Fruit fly (Drosophila melanogaster): ENCODE measurements around the gene CLS.

DNA sequence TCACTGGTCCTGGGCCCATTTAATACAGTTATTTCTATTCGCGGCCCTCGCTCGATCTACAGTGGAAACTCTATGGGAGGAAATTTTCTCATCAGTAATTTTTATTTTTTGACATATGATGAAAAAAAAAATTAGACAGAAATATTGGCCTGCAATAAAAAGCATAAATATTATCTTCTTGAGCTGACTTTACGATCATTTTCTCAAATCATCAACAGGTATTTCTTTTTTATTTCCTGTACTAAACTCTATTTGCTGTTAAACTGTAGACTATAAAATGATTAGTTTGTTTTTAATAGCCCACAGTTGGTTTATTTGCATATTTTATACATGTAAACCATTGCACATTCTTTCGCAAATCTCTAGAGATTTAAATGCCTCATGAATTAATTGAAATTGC is 43.0 kb downstream of the CLS start:
- TF ChIP-seq CTCF (optimal IDR thresholded peaks at IDR 0.05) (no peak), CG8478 (optimal IDR thresholded peaks at IDR 0.05) (no peak)

Measured in S2 (cell line).